Worm (Caenorhabditis elegans): ENCODE data around the gene D1054.10.

Gene D1054.10

DNA sequence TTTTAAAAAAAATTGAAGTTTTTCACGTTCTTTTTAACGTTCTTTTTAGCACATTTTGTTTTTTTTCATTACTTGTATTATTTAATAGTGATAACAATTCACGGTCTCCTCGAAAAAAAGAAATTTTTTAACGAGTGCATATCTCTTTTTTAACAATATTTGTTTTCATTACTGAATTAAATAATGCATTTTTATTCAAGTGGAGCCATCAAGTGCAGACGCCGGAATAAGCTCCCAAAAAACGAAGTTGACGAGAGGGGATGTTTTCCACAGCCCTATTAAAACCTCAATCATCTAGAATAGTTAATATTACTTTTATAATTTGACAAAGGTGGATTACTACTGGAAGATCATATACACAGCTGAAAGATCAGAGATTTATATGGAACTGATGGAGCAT, 36.0 kb downstream of the D1054.10 start, which contains the start of gene irld-6:
Gene irld-6, minus strand, starts transcription at position 101 of the 400 bp plus-strand sequence.
- TF ChIP-seq F37D6.2 (tag; optimal IDR thresholded peaks at IDR 0.05) (no peak), nhr-76 (tag; optimal IDR thresholded peaks at IDR 0.05) (no peak), mdt-29 (GFP tag; IDR thresholded peaks at IDR 0.05) (no peak), zag-1 (tag; optimal IDR thresholded peaks at IDR 0.05) (no peak), zip-2 (tag; optimal IDR thresholded peaks at IDR 0.05) (no peak), jun-1 (tag; optimal IDR thresholded peaks at IDR 0.05) (no peak), pha-4 (GFP tag; IDR thresholded peaks at IDR 0.05) (no peak), pha-4 (tag; optimal IDR thresholded peaks at IDR 0.05) (no peak), lir-3 (tag; optimal IDR thresholded peaks at IDR 0.05) (no peak), ceh-44 (GFP tag; IDR thresholded peaks at IDR 0.05) (no peak), nhr-11 (tag; optimal IDR thresholded peaks at IDR 0.05) (no peak), hif-1 (tag; optimal IDR thresholded peaks at IDR 0.05) (no peak), mes-2 (tag; optimal IDR thresholded peaks at IDR 0.05; ENCODE audit: poor library complexity, severe bottlenecking) (no peak), mxl-3 (GFP tag; optimal IDR thresholded peaks at IDR 0.05) (no peak), arid-1 (GFP tag; conservative IDR thresholded peaks at IDR 0.05) (no peak), hmg-1.1 (GFP tag; IDR thresholded peaks at IDR 0.05) (no peak), madf-5 (GFP tag; IDR thresholded peaks at IDR 0.05) (no peak), hlh-30 (tag; optimal IDR thresholded peaks at IDR 0.05; ENCODE audit: insufficient read depth) (no peak), attf-4 (tag; optimal IDR thresholded peaks at IDR 0.05) (no peak)

DNA sequence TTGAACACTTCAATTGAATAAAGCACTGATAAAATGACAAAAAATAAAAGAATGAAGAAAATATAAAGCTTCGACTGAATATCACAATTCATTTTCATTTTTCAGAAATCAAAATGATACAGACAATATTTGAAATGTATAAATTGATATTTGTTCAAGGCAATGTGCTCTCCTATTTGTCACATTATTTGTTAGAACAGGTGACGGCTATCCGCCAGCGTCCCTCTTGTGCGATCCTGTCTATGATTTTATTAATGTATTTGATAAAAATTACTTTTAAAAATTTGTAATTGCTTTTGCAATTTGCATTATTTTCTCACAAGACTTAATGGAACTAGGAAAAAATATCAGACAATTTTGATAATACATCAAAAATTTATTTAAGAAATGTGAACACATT, 38.6 kb downstream of the D1054.10 start, which contains the start of gene F28H7.7:
Gene F28H7.7, minus strand, starts transcription at position 101 of the 400 bp plus-strand sequence.
- TF ChIP-seq T20F7.1 (GFP tag; optimal IDR thresholded peaks at IDR 0.05) (no peak), Y75B8A.6 (GFP tag; IDR thresholded peaks at IDR 0.05) (no peak), ces-1 (GFP tag; optimal IDR thresholded peaks at IDR 0.05) (no peak), egl-27 (tag; optimal IDR thresholded peaks at IDR 0.05) (no peak), lin-15B (tag; optimal IDR thresholded peaks at IDR 0.05) (no peak), lin-38 (GFP tag; IDR thresholded peaks at IDR 0.05) (no peak), ceh-62 (tag; optimal IDR thresholded peaks at IDR 0.05) (no peak), ceh-20 (GFP tag; IDR thresholded peaks at IDR 0.05) (no peak), unc-130 (GFP tag; optimal IDR thresholded peaks at IDR 0.05) (no peak), daf-12 (tag; optimal IDR thresholded peaks at IDR 0.05) (no peak), vab-7 (GFP tag; IDR thresholded peaks at IDR 0.05) (no peak), madf-5 (GFP tag; IDR thresholded peaks at IDR 0.05) (no peak), php-3 (GFP tag; IDR thresholded peaks at IDR 0.05) (no peak), T26A8.4 (GFP tag; IDR thresholded peaks at IDR 0.05) (no peak), nhr-11 (tag; optimal IDR thresholded peaks at IDR 0.05) (no peak)

DNA sequence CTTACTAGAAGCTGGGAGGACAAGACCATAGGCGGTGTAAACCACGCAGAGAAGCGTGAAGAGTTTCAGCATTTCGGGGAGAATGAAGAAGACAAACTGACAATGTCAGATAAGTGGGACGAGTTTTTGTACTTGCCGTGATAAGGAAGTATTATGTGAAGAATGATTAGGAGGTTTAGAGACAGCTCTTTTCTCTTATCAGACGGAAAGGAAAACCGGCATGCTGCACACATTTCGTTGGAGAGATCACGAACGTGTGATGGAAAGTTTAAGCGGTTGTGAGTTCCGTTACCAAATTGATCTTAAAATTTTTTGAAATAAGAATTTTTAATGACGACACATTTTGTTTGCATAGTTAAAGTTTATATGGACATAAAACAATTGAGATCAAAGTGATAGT, 42.0 kb downstream of the D1054.10 start, which contains the start of gene F28H7.3:
Gene F28H7.3, minus strand, starts transcription at position 159 of the 400 bp plus-strand sequence.
- TF ChIP-seq arid-1 (GFP tag; conservative IDR thresholded peaks at IDR 0.05): no peak
- TF ChIP-seq nhr-28 (tag; optimal IDR thresholded peaks at IDR 0.05): peak; percentile 73
- no peak for TF ChIP-seq jun-1 (tag; optimal IDR thresholded peaks at IDR 0.05)
- no peak for TF ChIP-seq ztf-11 (tag; optimal IDR thresholded peaks at IDR 0.05)
- no peak for TF ChIP-seq lim-7 (GFP tag; IDR thresholded peaks at IDR 0.05)
- no peak for TF ChIP-seq zip-2 (tag; optimal IDR thresholded peaks at IDR 0.05)
- no peak for TF ChIP-seq dmd-9 (GFP tag; IDR thresholded peaks at IDR 0.05)
- TF ChIP-seq dmd-6 (GFP tag; IDR thresholded peaks at IDR 0.05): peak; percentile 97
- TF ChIP-seq mdt-29 (GFP tag; IDR thresholded peaks at IDR 0.05): no peak
- TF ChIP-seq F10B5.3 (tag; optimal IDR thresholded peaks at IDR 0.05): no peak
- no peak for TF ChIP-seq F37D6.2 (tag; optimal IDR thresholded peaks at IDR 0.05)
- TF ChIP-seq nhr-10 (tag; optimal IDR thresholded peaks at IDR 0.05): no peak
- no peak for TF ChIP-seq daf-16 (GFP tag; optimal IDR thresholded peaks at IDR 0.05)
- peak; percentile 51 for TF ChIP-seq daf-16 (tag; optimal IDR thresholded peaks at IDR 0.05)
- TF ChIP-seq hlh-11 (tag; optimal IDR thresholded peaks at IDR 0.05): peak; percentile 65
- TF ChIP-seq pqm-1 (tag; optimal IDR thresholded peaks at IDR 0.05): peak; percentile 94
- no peak for TF ChIP-seq D1046.2 (GFP tag; IDR thresholded peaks at IDR 0.05)
- TF ChIP-seq php-3 (GFP tag; IDR thresholded peaks at IDR 0.05): 0 out of 2 replicates have a peak, but pooled peaks have one; percentile 45
- no peak for TF ChIP-seq zip-11 (GFP tag; IDR thresholded peaks at IDR 0.05)
- TF ChIP-seq ama-1 (optimal IDR thresholded peaks at IDR 0.05): no peak
- no peak for TF ChIP-seq tag-97 (GFP tag; IDR thresholded peaks at IDR 0.05)
- TF ChIP-seq aly-2 (tag; optimal IDR thresholded peaks at IDR 0.05): no peak
- TF ChIP-seq skn-1 (tag; optimal IDR thresholded peaks at IDR 0.05): no peak
- no peak for TF ChIP-seq Y75B8A.6 (GFP tag; IDR thresholded peaks at IDR 0.05)
- no peak for TF ChIP-seq ceh-62 (tag; optimal IDR thresholded peaks at IDR 0.05)
- TF ChIP-seq lin-29 (GFP tag; IDR thresholded peaks at IDR 0.05): no peak

Measured in whole organism, L4 larva.